Fruit fly (Drosophila melanogaster) whole organism, embryonic: ENCODE measurements around the gene RfC3.
A peak's percentile ranks its signal among the peaks of the same experiment; 100 is the strongest.

Experiments used
- Asciz ChIP-seq: fragments of 200-800 bp; sonication (Bioruptor generic); optimal IDR thresholded peaks from 2 replicates; lab custom pipeline; 2017; ENCODE audit warnings: missing biosample characterization, mild to moderate bottlenecking, missing genetic modification characterization, missing genetic modification reagents
- B-H2 ChIP-seq: fragments of 200-800 bp; sonication (Bioruptor generic); optimal IDR thresholded peaks from 2 replicates; lab custom pipeline; 2018; ENCODE audit warnings: missing biosample characterization, mild to moderate bottlenecking, missing genetic modification characterization
- C15 ChIP-seq: fragments of 200-800 bp; sonication (Bioruptor generic); IDR thresholded peaks from 3 replicates; pipeline ENCODE4 v1.3.6; 2022; ENCODE audit warnings: missing biosample characterization, missing genetic modification characterization
- CG10654 ChIP-seq: fragments of 200-800 bp; sonication (Bioruptor generic); optimal IDR thresholded peaks from 2 replicates; lab custom pipeline; 2016; ENCODE audit warnings: missing biosample characterization, missing genetic modification characterization
- CG12155 ChIP-seq: fragments of 200-800 bp; sonication (Bioruptor generic); optimal IDR thresholded peaks from 3 replicates; lab custom pipeline; 2016; ENCODE audit warnings: missing biosample characterization, missing genetic modification characterization
- CG12299 ChIP-seq: fragments of 200-800 bp; sonication (Bioruptor generic); optimal IDR thresholded peaks from 2 replicates; lab custom pipeline; 2018; ENCODE audit warnings: missing biosample characterization, mild to moderate bottlenecking, missing genetic modification characterization
- CG13296 ChIP-seq: fragments of 200-800 bp; sonication (Bioruptor generic); optimal IDR thresholded peaks from 3 replicates; lab custom pipeline; 2018; ENCODE audit warnings: missing biosample characterization, mild to moderate bottlenecking, missing genetic modification characterization
- CG1529 ChIP-seq: fragments of 200-800 bp; sonication (Bioruptor generic); optimal IDR thresholded peaks from 3 replicates; lab custom pipeline; 2018; ENCODE audit warnings: missing biosample characterization, missing genetic modification characterization
- CG17802 ChIP-seq: fragments of 200-800 bp; sonication (Bioruptor generic); optimal IDR thresholded peaks from 2 replicates; lab custom pipeline; 2018; ENCODE audit warnings: missing biosample characterization, mild to moderate bottlenecking, missing genetic modification characterization, moderate library complexity
- CG1832 ChIP-seq: fragments of 200-800 bp; sonication (Bioruptor generic); optimal IDR thresholded peaks from 2 replicates; lab custom pipeline; 2017; ENCODE audit warnings: missing biosample characterization, mild to moderate bottlenecking, missing genetic modification characterization, inconsistent platforms
- CG18476 ChIP-seq: fragments of 200-800 bp; sonication (Bioruptor generic); optimal IDR thresholded peaks from 2 replicates; lab custom pipeline; 2016; ENCODE audit warnings: missing biosample characterization, mild to moderate bottlenecking, missing genetic modification characterization
- CG30020 ChIP-seq: fragments of 200-800 bp; optimal IDR thresholded peaks from 2 replicates; lab custom pipeline; 2019; ENCODE audit warnings: missing biosample characterization, mild to moderate bottlenecking, missing genetic modification characterization, moderate library complexity
- CG3065 ChIP-seq: fragments of 200-800 bp; sonication (Bioruptor generic); optimal IDR thresholded peaks from 2 replicates; lab custom pipeline; 2016; ENCODE audit warnings: missing biosample characterization, missing genetic modification characterization
- CG31388 ChIP-seq: fragments of 200-800 bp; sonication (Bioruptor generic); optimal IDR thresholded peaks from 2 replicates; lab custom pipeline; 2016; ENCODE audit warnings: missing biosample characterization, missing genetic modification characterization
- CG31441 ChIP-seq: fragments of 200-800 bp; sonication (Bioruptor generic); IDR thresholded peaks from 2 replicates; pipeline ENCODE4 v1.3.6; 2022; ENCODE audit warnings: missing biosample characterization, missing genetic modification characterization
- CG32772 ChIP-seq: fragments of 200-800 bp; sonication (Bioruptor generic); IDR thresholded peaks from 2 replicates; pipeline ENCODE4 v1.3.6; 2022; ENCODE audit warnings: missing biosample characterization, missing genetic modification characterization
- CG3281 ChIP-seq: fragments of 200-800 bp; sonication (Bioruptor generic); optimal IDR thresholded peaks from 3 replicates; lab custom pipeline; 2017; ENCODE audit warnings: missing biosample characterization, mild to moderate bottlenecking, missing genetic modification characterization
- CG4404 ChIP-seq: fragments of 200-800 bp; sonication (Bioruptor generic); IDR thresholded peaks from 2 replicates; pipeline ENCODE4 v1.3.6; 2022; ENCODE audit warnings: missing biosample characterization, missing genetic modification characterization
- CG6689 ChIP-seq: fragments of 200-800 bp; sonication (Bioruptor generic); IDR thresholded peaks from 2 replicates; pipeline ENCODE4 v1.3.6; 2022; ENCODE audit warnings: missing biosample characterization, missing genetic modification characterization
- CG6854 ChIP-seq: fragments of 200-800 bp; sonication (Bioruptor generic); optimal IDR thresholded peaks from 3 replicates; lab custom pipeline; 2017; ENCODE audit warnings: missing biosample characterization, mild to moderate bottlenecking, missing genetic modification characterization
- CG7987 ChIP-seq: fragments of 200-800 bp; sonication (Bioruptor generic); optimal IDR thresholded peaks from 2 replicates; lab custom pipeline; 2018; ENCODE audit warnings: missing biosample characterization, mild to moderate bottlenecking, missing genetic modification characterization, moderate library complexity
- CG9609 ChIP-seq: fragments of 200-800 bp; sonication (Bioruptor generic); optimal IDR thresholded peaks from 3 replicates; lab custom pipeline; 2016; ENCODE audit warnings: missing biosample characterization, missing genetic modification characterization
- D19B ChIP-seq: fragments of 200-800 bp; sonication (Bioruptor generic); optimal IDR thresholded peaks from 2 replicates; lab custom pipeline; 2017; ENCODE audit warnings: missing biosample characterization, mild to moderate bottlenecking, missing genetic modification characterization
- Dp ChIP-seq: fragments of 200-800 bp; sonication (Bioruptor generic); optimal IDR thresholded peaks from 2 replicates; lab custom pipeline; 2018; ENCODE audit warnings: missing biosample characterization, mild to moderate bottlenecking, missing genetic modification characterization, moderate library complexity
- Dref ChIP-seq: fragments of 200-800 bp; sonication (Bioruptor generic); IDR thresholded peaks from 2 replicates; pipeline ENCODE4 v1.3.6; 2022; ENCODE audit warnings: missing biosample characterization, missing genetic modification characterization
- Fer1 ChIP-seq: fragments of 200-800 bp; sonication (Bioruptor generic); optimal IDR thresholded peaks from 2 replicates; lab custom pipeline; 2017; ENCODE audit warnings: missing biosample characterization, mild to moderate bottlenecking, missing genetic modification characterization
- GATAe ChIP-seq: fragments of 200-800 bp; sonication (Bioruptor generic); conservative IDR thresholded peaks from 2 replicates; pipeline ENCODE4 v1.3.6; 2022; ENCODE audit warnings: missing biosample characterization, missing genetic modification characterization
- HmgD ChIP-seq: fragments of 200-800 bp; sonication (Bioruptor generic); optimal IDR thresholded peaks from 3 replicates; lab custom pipeline; 2016; ENCODE audit warnings: missing biosample characterization, missing genetic modification characterization
- HmgZ ChIP-seq: fragments of 200-800 bp; sonication (Bioruptor generic); optimal IDR thresholded peaks from 2 replicates; lab custom pipeline; 2018; ENCODE audit warnings: missing biosample characterization, mild to moderate bottlenecking, missing genetic modification characterization
- Max ChIP-seq: fragments of 200-800 bp; sonication (Bioruptor generic); optimal IDR thresholded peaks from 2 replicates; lab custom pipeline; 2016; ENCODE audit warnings: missing biosample characterization, mild to moderate bottlenecking, missing genetic modification characterization
- Pdp1 ChIP-seq, 2 experiments: fragments of 200-800 bp; sonication (Bioruptor generic); optimal IDR thresholded peaks; 3 replicates each; lab custom pipeline; 2016; ENCODE audit warnings: missing biosample characterization in 2 of 2, missing genetic modification characterization in 2 of 2, mild to moderate bottlenecking in 1 of 2, moderate library complexity in 1 of 2
- Side ChIP-seq: fragments of 200-800 bp; sonication (Bioruptor generic); optimal IDR thresholded peaks from 2 replicates; lab custom pipeline; 2016; ENCODE audit warnings: missing biosample characterization, missing genetic modification characterization
- Sry-β ChIP-seq: fragments of 200-800 bp; sonication (Bioruptor generic); optimal IDR thresholded peaks from 2 replicates; lab custom pipeline; 2018; ENCODE audit warnings: missing biosample characterization, mild to moderate bottlenecking, missing genetic modification characterization, moderate library complexity
- YL-1 ChIP-seq: fragments of 200-800 bp; sonication (Bioruptor generic); optimal IDR thresholded peaks from 3 replicates; lab custom pipeline; 2017; ENCODE audit warnings: missing biosample characterization, mild to moderate bottlenecking, missing genetic modification characterization
- eve ChIP-seq, 2 experiments: fragments of >200 bp; optimal IDR thresholded peaks; 2 replicates each; lab custom pipeline; 2017; ENCODE audit warnings: missing biosample characterization in 2 of 2, missing genetic modification characterization in 2 of 2
- ewg ChIP-seq: fragments of 200-800 bp; sonication (Bioruptor generic); optimal IDR thresholded peaks from 3 replicates; lab custom pipeline; 2017; ENCODE audit warnings: mild to moderate bottlenecking, missing biosample characterization, missing genetic modification reagents, missing genetic modification characterization
- fru ChIP-seq: fragments of >200 bp; optimal IDR thresholded peaks from 2 replicates; lab custom pipeline; 2017
- gro ChIP-seq: fragments of 200-800 bp; sonication (Bioruptor generic); optimal IDR thresholded peaks from 2 replicates; lab custom pipeline; 2016; ENCODE audit warnings: missing biosample characterization, missing genetic modification characterization
- gt ChIP-seq: fragments of 200-800 bp; sonication (Bioruptor generic); IDR thresholded peaks from 2 replicates; pipeline ENCODE4 v1.3.6; 2022; ENCODE audit warnings: missing biosample characterization, missing genetic modification characterization
- pb ChIP-seq: fragments of 200-800 bp; sonication (Bioruptor generic); optimal IDR thresholded peaks from 3 replicates; lab custom pipeline; 2016; ENCODE audit warnings: missing biosample characterization, missing genetic modification characterization
- pros ChIP-seq: fragments of 200-800 bp; sonication (Bioruptor generic); optimal IDR thresholded peaks from 3 replicates; lab custom pipeline; 2019; ENCODE audit warnings: missing biosample characterization, mild to moderate bottlenecking, missing genetic modification characterization, moderate library complexity
- run ChIP-seq: fragments of 200-800 bp; sonication (Bioruptor generic); optimal IDR thresholded peaks from 3 replicates; lab custom pipeline; 2018; ENCODE audit warnings: missing biosample characterization, mild to moderate bottlenecking, missing genetic modification characterization
- sens ChIP-seq: fragments of 200-800 bp; sonication (Bioruptor generic); peaks from one replicate; lab custom pipeline; 2016; ENCODE audit warnings: missing biosample characterization, missing genetic modification characterization
- slbo ChIP-seq: fragments of 200-800 bp; sonication (Bioruptor generic); IDR thresholded peaks from 2 replicates; pipeline ENCODE4 v1.3.6; 2022; ENCODE audit warnings: missing biosample characterization, missing genetic modification characterization
- slou ChIP-seq: fragments of 200-800 bp; sonication (Bioruptor generic); optimal IDR thresholded peaks from 3 replicates; lab custom pipeline; 2016; ENCODE audit warnings: missing biosample characterization, missing genetic modification characterization
- sr ChIP-seq: fragments of 200-800 bp; sonication (Bioruptor generic); IDR thresholded peaks from 3 replicates; pipeline ENCODE4 v1.3.6; 2022; ENCODE audit warnings: missing biosample characterization, missing genetic modification characterization
- tgo ChIP-seq: fragments of 200-800 bp; sonication (Bioruptor generic); IDR thresholded peaks from 3 replicates; pipeline ENCODE4 v1.3.6; 2022; ENCODE audit warnings: missing biosample characterization, missing genetic modification characterization
- tna ChIP-seq: fragments of 200-800 bp; sonication (Bioruptor generic); IDR thresholded peaks from 2 replicates; pipeline ENCODE4 v1.3.6; 2022; ENCODE audit warnings: missing biosample characterization, missing genetic modification characterization; ENCODE audit not compliant: partially characterized antibody
- trem ChIP-seq: fragments of 200-800 bp; optimal IDR thresholded peaks from 3 replicates; lab custom pipeline; 2019; ENCODE audit warnings: missing biosample characterization, mild to moderate bottlenecking, missing genetic modification characterization, moderate library complexity
- unc-4 ChIP-seq: fragments of 200-800 bp; sonication (Bioruptor generic); IDR thresholded peaks from 2 replicates; pipeline ENCODE4 v1.3.6; 2022; ENCODE audit warnings: missing biosample characterization, missing genetic modification characterization; ENCODE audit not compliant: partially characterized antibody
- wek ChIP-seq: fragments of 200-800 bp; sonication (Bioruptor generic); optimal IDR thresholded peaks from 3 replicates; lab custom pipeline; 2018; ENCODE audit warnings: missing biosample characterization, mild to moderate bottlenecking, missing genetic modification characterization, moderate library complexity
- z ChIP-seq: fragments of 200-800 bp; sonication (Bioruptor generic); IDR thresholded peaks from 3 replicates; pipeline ENCODE4 v1.3.6; 2022; ENCODE audit warnings: missing biosample characterization, missing genetic modification characterization

RfC3 gene

DNA sequence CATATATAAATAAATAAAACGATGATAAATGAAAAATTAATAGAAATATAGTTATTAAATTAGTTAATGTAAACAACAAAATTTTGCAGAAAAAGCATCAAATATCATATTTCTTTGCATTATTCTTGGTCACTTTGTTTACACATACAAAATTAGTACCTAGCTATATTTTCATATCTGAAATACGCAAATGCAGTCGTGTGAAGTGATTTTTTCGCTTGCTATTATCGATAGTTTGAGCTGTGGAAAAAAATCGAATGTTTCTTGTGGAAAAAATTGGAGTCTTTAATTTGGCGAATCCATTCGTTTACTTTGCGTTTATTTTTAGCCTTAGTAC, 22.5 kb upstream of the RfC3 start, which contains the start of gene Cnot4 (continued):
- TF ChIP-seq CG18476 (GFP tag; lab: Kevin White, UChicago), result no peak
- no peak for TF ChIP-seq pb (GFP tag; lab: Kevin White, UChicago)
- TF ChIP-seq CG1529 (GFP tag; lab: Kevin White, UChicago), result no peak
- TF ChIP-seq Dp (GFP tag; lab: Kevin White, UChicago), result peak; percentile 1
- no peak for TF ChIP-seq CG12155 (GFP tag; lab: Kevin White, UChicago)
- TF ChIP-seq CG31388, result no peak
- no peak for TF ChIP-seq CG6689 (GFP tag; lab: Robert Waterston, UW)
- no peak for TF ChIP-seq slou (GFP tag; lab: Kevin White, UChicago)
- TF ChIP-seq Max, result no peak
- TF ChIP-seq trem (tag; lab: Kevin White, UChicago), result peak; percentile 38
- no peak for TF ChIP-seq sr
- no peak for TF ChIP-seq slbo
- 0 out of 2 replicates have a peak, but pooled peaks have one; percentile 25 for TF ChIP-seq unc-4 (GFP tag; lab: Robert Waterston, UW)
- no peak for TF ChIP-seq HmgZ (tag; lab: Kevin White, UChicago)
- TF ChIP-seq fru (lab: Kevin White, UChicago), result no peak
- TF ChIP-seq run (tag; lab: Kevin White, UChicago), result no peak
- no peak for TF ChIP-seq z (GFP tag; lab: Robert Waterston, UW)
- TF ChIP-seq CG4404 (GFP tag; lab: Robert Waterston, UW), result no peak
- no peak for TF ChIP-seq CG10654 (GFP tag; lab: Kevin White, UChicago)
- TF ChIP-seq CG1832 (GFP tag; lab: Kevin White, UChicago), result no peak
- no peak for TF ChIP-seq HmgD (GFP tag; lab: Kevin White, UChicago)
- TF ChIP-seq CG32772 (GFP tag; lab: Robert Waterston, UW), result no peak
- no peak for TF ChIP-seq tgo (GFP tag; lab: Robert Waterston, UW)
- TF ChIP-seq CG9609 (GFP tag; lab: Kevin White, UChicago), result no peak
- peak; percentile 89; the same call in 1 of the 2 replicates for TF ChIP-seq CG31441 (GFP tag; lab: Robert Waterston, UW)
- TF ChIP-seq D19B (GFP tag; lab: Kevin White, UChicago), result no peak
- TF ChIP-seq tna (GFP tag; lab: Robert Waterston, UW), result no peak
- no peak for TF ChIP-seq CG13296 (GFP tag; lab: Kevin White, UChicago)
- TF ChIP-seq CG6854 (GFP tag; lab: Kevin White, UChicago), result no peak
- TF ChIP-seq pros, result no peak
- TF ChIP-seq Sry-β (GFP tag; lab: Kevin White, UChicago), result peak; percentile 78
- no peak for TF ChIP-seq gt (GFP tag; lab: Robert Waterston, UW)
- no peak for TF ChIP-seq GATAe
- no peak for TF ChIP-seq ewg (GFP tag; lab: Kevin White, UChicago)
- no peak for TF ChIP-seq Side (GFP tag; lab: Kevin White, UChicago)
- TF ChIP-seq Dref (GFP tag; lab: Robert Waterston, UW), result peak; percentile 71
- TF ChIP-seq CG3065 (GFP tag; lab: Kevin White, UChicago), result no peak
- TF ChIP-seq C15, result no peak
- no peak for TF ChIP-seq CG17802 (tag; lab: Kevin White, UChicago)
- TF ChIP-seq, all 482 proteins: peak for 43

DNA sequence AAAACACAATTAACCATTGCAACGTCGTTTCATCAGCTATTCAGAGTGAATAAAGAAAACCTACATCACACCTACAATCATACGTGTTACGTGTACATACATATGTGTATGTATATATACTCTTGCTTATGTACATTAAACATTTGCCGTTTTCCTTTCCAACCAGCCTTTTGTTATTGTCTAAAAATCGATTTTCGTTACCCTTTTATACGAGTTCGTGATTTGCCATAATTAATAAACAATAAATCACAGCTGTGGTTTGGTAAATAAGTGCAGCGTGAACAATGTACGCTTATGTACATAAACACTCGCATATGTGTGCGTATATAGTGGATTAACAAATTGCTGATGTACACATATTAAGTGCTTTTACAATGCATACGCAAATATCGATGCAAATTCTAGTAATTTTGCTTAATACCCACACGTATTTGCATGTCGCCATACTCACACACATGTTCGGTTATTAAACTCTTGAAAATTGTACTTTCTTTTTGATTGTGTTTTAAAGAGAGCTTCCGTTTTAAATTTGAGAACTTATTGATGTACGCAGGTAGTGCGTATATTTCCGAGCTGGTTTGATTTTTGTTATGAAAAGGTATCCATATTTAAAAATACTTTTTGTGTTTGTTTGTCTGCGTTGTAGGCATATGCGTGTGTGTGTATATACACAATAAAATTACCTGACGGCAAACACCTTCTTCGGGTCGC, 22.0 kb upstream of the RfC3 start:
- TF ChIP-seq Fer1, result peak; percentile 49
- TF ChIP-seq CG3281, result peak; percentile 5
- no peak for TF ChIP-seq CG18476 (GFP tag; lab: Kevin White, UChicago)
- peak in 1 of 2 experiments; percentile 91 for TF ChIP-seq eve (GFP tag; optimal IDR thresholded peaks at IDR 0.05; lab: Kevin White, UChicago)
- peak; percentile 23 for TF ChIP-seq CG12299 (tag; lab: Kevin White, UChicago)
- peak; percentile 60 for TF ChIP-seq CG13296 (GFP tag; lab: Kevin White, UChicago)
- peak; percentile 42 for TF ChIP-seq wek (GFP tag; lab: Kevin White, UChicago)
- peak; percentile 59 for TF ChIP-seq CG30020 (tag; lab: Kevin White, UChicago)
- no peak for TF ChIP-seq B-H2 (GFP tag; lab: Kevin White, UChicago)
- peak; percentile 24 for TF ChIP-seq Asciz
- peak; percentile 17 for TF ChIP-seq YL-1 (GFP tag; lab: Kevin White, UChicago)
- TF ChIP-seq gro (GFP tag; lab: Kevin White, UChicago), result peak; percentile 0
- peak; percentile 61 for TF ChIP-seq CG7987
- peak; percentile 80 for TF ChIP-seq sens
- TF ChIP-seq Pdp1 (GFP tag; optimal IDR thresholded peaks at IDR 0.05; lab: Kevin White, UChicago), result peak in 1 of 2 experiments; percentile 74
